Worm (Caenorhabditis elegans) whole organism, mixed stage, embryonic: ENCODE results near the gene F08C6.5.

ENCODE experiments used
- M03D4.4 ChIP-seq: sonication (generic microtip); optimal IDR thresholded peaks from 2 replicates; lab custom pipeline; 2017; ENCODE audit warnings: mild to moderate bottlenecking, missing genetic modification characterization, missing compliant biosample characterization
- unc-39 ChIP-seq: fragments of 150-350 bp; optimal IDR thresholded peaks from 2 replicates; lab custom pipeline; 2014; ENCODE audit warnings: missing biosample characterization, missing genetic modification characterization

- TF ChIP-seq M03D4.4 (tag; lab: Kevin White, UChicago), result no peak
- no peak for TF ChIP-seq unc-39
Observed at ce11 chrX:7519569-7519968, 39.6 kb upstream of the F08C6.5 start, which contains the start of gene chts-1.
